Fruit fly (Drosophila melanogaster): ENCODE measurements around the gene sov.

- TF ChIP-seq CG16779 (tag; optimal IDR thresholded peaks at IDR 0.05) (no peak), Hr39 (GFP tag; optimal IDR thresholded peaks at IDR 0.05) (no peak), svp (GFP tag) (no peak), CG1621 (tag; optimal IDR thresholded peaks at IDR 0.05) (no peak), CG11762 (GFP tag; optimal IDR thresholded peaks at IDR 0.05; ENCODE audit: insufficient read depth) (no peak)
These were observed 57.6 kb downstream of the sov start, which contains the start of gene iav for dm6 chrX:6813678-6814077.

Measured in whole organism, prepupa.